Worm (Caenorhabditis elegans): ENCODE measurements around the gene F48G7.10.

Gene F48G7.10

ce11 chrV:610217-610616, 24.5 kb downstream of the F48G7.10 start, which contains the start of gene nhr-90:
Gene nhr-90, plus strand, starts transcription at chrV:610512.
- no peak for TF ChIP-seq nfya-1 (tag; optimal IDR thresholded peaks at IDR 0.05)
- no peak for TF ChIP-seq lin-11 (tag; optimal IDR thresholded peaks at IDR 0.05)
- TF ChIP-seq dve-1 (tag; optimal IDR thresholded peaks at IDR 0.05), result no peak
- no peak for TF ChIP-seq ceh-14 (tag; optimal IDR thresholded peaks at IDR 0.05)
- TF ChIP-seq nhr-11 (tag; optimal IDR thresholded peaks at IDR 0.05), result no peak

ce11 chrV:609671-610070, 25.1 kb downstream of the F48G7.10 start, which contains the start of gene srlf-36:
Gene srlf-36, minus strand, starts transcription at chrV:609771.
- TF ChIP-seq ttx-3 (tag; optimal IDR thresholded peaks at IDR 0.05) (no peak), fkh-6 (tag; optimal IDR thresholded peaks at IDR 0.05) (no peak), rnt-1 (tag; optimal IDR thresholded peaks at IDR 0.05) (no peak), ceh-48 (tag; optimal IDR thresholded peaks at IDR 0.05) (no peak), madf-2 (tag; optimal IDR thresholded peaks at IDR 0.05) (no peak)

ce11 chrV:608844-609243, 25.9 kb downstream of the F48G7.10 start, which contains the start of gene srw-109:
Gene srw-109, minus strand, starts transcription at chrV:608944.
- TF ChIP-seq rnt-1 (tag; optimal IDR thresholded peaks at IDR 0.05) (no peak), gmeb-2 (tag; optimal IDR thresholded peaks at IDR 0.05) (no peak), che-1 (tag; optimal IDR thresholded peaks at IDR 0.05) (no peak), ztf-16 (tag; optimal IDR thresholded peaks at IDR 0.05) (no peak), ahr-1 (tag; optimal IDR thresholded peaks at IDR 0.05) (no peak), syd-9 (tag; optimal IDR thresholded peaks at IDR 0.05) (no peak), odd-2 (tag; optimal IDR thresholded peaks at IDR 0.05) (no peak), ref-2 (tag; optimal IDR thresholded peaks at IDR 0.05) (no peak), unc-42 (tag; optimal IDR thresholded peaks at IDR 0.05) (no peak), mec-3 (tag; optimal IDR thresholded peaks at IDR 0.05; ENCODE audit: borderline replicate concordance) (no peak), F13H6.1 (tag; optimal IDR thresholded peaks at IDR 0.05) (no peak), eyg-1 (tag; optimal IDR thresholded peaks at IDR 0.05) (no peak), ceh-30 (tag; optimal IDR thresholded peaks at IDR 0.05) (no peak), pag-3 (tag; optimal IDR thresholded peaks at IDR 0.05; ENCODE audit: borderline replicate concordance) (no peak), sdc-2 (tag; optimal IDR thresholded peaks at IDR 0.05) (no peak)

- TF ChIP-seq nfya-1 (tag; optimal IDR thresholded peaks at IDR 0.05) (no peak), odd-2 (tag; optimal IDR thresholded peaks at IDR 0.05) (no peak), ceh-45 (GFP tag; IDR thresholded peaks at IDR 0.05) (no peak), ceh-24 (tag; optimal IDR thresholded peaks at IDR 0.05) (no peak), ttx-3 (tag; optimal IDR thresholded peaks at IDR 0.05) (no peak), sox-2 (GFP tag; IDR thresholded peaks at IDR 0.05) (no peak), tbx-7 (tag; optimal IDR thresholded peaks at IDR 0.05) (no peak), hlh-6 (tag; optimal IDR thresholded peaks at IDR 0.05) (no peak), eyg-1 (tag; optimal IDR thresholded peaks at IDR 0.05) (no peak), dve-1 (tag; optimal IDR thresholded peaks at IDR 0.05) (no peak), F13H6.1 (tag; optimal IDR thresholded peaks at IDR 0.05) (no peak), pros-1 (tag; optimal IDR thresholded peaks at IDR 0.05) (no peak)
These were observed 30.6 kb downstream of the F48G7.10 start, which contains the start of gene srlf-37 for ce11 chrV:604105-604504. Gene srlf-37, minus strand, starts transcription at chrV:604205.

ce11 chrV:600231-600630, 34.5 kb downstream of the F48G7.10 start, which contains the start of gene nhr-251:
Gene nhr-251, plus strand, starts transcription at chrV:600531.
- no peak for TF ChIP-seq dmd-4 (tag; optimal IDR thresholded peaks at IDR 0.05; ENCODE audit: borderline replicate concordance)
- TF ChIP-seq rnt-1 (tag; optimal IDR thresholded peaks at IDR 0.05), result no peak
- no peak for TF ChIP-seq odd-2 (tag; optimal IDR thresholded peaks at IDR 0.05)
- no peak for TF ChIP-seq ceh-48 (tag; optimal IDR thresholded peaks at IDR 0.05)
- no peak for TF ChIP-seq hlh-8 (tag; optimal IDR thresholded peaks at IDR 0.05)
- no peak for TF ChIP-seq Y22D7AL.16 (tag; optimal IDR thresholded peaks at IDR 0.05)
- TF ChIP-seq eyg-1 (tag; optimal IDR thresholded peaks at IDR 0.05), result no peak
- no peak for TF ChIP-seq lim-6 (tag; optimal IDR thresholded peaks at IDR 0.05)
- TF ChIP-seq ceh-22 (tag; optimal IDR thresholded peaks at IDR 0.05), result no peak
- no peak for TF ChIP-seq fkh-10 (GFP tag; optimal IDR thresholded peaks at IDR 0.05)
- no peak for TF ChIP-seq pax-1 (tag; optimal IDR thresholded peaks at IDR 0.05)
- no peak for TF ChIP-seq ceh-31 (tag; optimal IDR thresholded peaks at IDR 0.05)
- no peak for TF ChIP-seq tbx-2 (tag; optimal IDR thresholded peaks at IDR 0.05)
- TF ChIP-seq ceh-6 (GFP tag; optimal IDR thresholded peaks at IDR 0.05), result no peak
